Worm (Caenorhabditis elegans) whole organism, late embryonic: ENCODE measurements around the gene bed-3.
A peak's percentile ranks its signal among the peaks of the same experiment; 100 is the strongest.
"Not testable (repeated sequence)": the region's sequence is repeated elsewhere in the genome, so short reads cannot be mapped to it uniquely, and the experiment has no call there.

ENCODE experiments used
- C08G9.2 ChIP-seq: sonication (generic microtip); optimal IDR thresholded peaks from 2 replicates; lab custom pipeline; 2016; ENCODE audit warnings: mild to moderate bottlenecking, missing genetic modification characterization, moderate library complexity, missing compliant biosample characterization
- C38D4.7 ChIP-seq: fragments of 200-800 bp; sonication (Bioruptor generic); optimal IDR thresholded peaks from 2 replicates; lab custom pipeline; 2018; ENCODE audit warnings: mild to moderate bottlenecking, missing genetic modification characterization, moderate library complexity, missing compliant biosample characterization
- F13H6.1 ChIP-seq: sonication (generic microtip); optimal IDR thresholded peaks from 2 replicates; lab custom pipeline; 2016; ENCODE audit warnings: missing genetic modification characterization, missing compliant biosample characterization
- K09A11.1 ChIP-seq: sonication (generic microtip); optimal IDR thresholded peaks from 2 replicates; lab custom pipeline; 2017; ENCODE audit warnings: antibody characterized with exemption, mild to moderate bottlenecking, missing genetic modification characterization, missing compliant biosample characterization; ENCODE audit not compliant: insufficient read depth
- T23F11.4 ChIP-seq: fragments of 200-800 bp; sonication (Bioruptor generic); optimal IDR thresholded peaks from 2 replicates; lab custom pipeline; 2018; ENCODE audit warnings: mild to moderate bottlenecking, missing genetic modification characterization, missing compliant biosample characterization
- Y22D7AL.16 ChIP-seq: sonication (generic microtip); optimal IDR thresholded peaks from 2 replicates; lab custom pipeline; 2016; ENCODE audit warnings: missing genetic modification characterization, missing compliant biosample characterization
- ceh-14 ChIP-seq: sonication (generic microtip); optimal IDR thresholded peaks from 2 replicates; lab custom pipeline; 2016; ENCODE audit warnings: missing genotype, missing genetic modification characterization, missing compliant biosample characterization
- ceh-2 ChIP-seq: sonication (generic microtip); optimal IDR thresholded peaks from 2 replicates; lab custom pipeline; 2016; ENCODE audit warnings: missing genotype, missing genetic modification characterization, missing compliant biosample characterization
- ceh-24 ChIP-seq: sonication (generic microtip); optimal IDR thresholded peaks from 2 replicates; lab custom pipeline; 2016; ENCODE audit warnings: mild to moderate bottlenecking, missing genetic modification characterization, missing compliant biosample characterization
- ceh-31 ChIP-seq: sonication (generic microtip); optimal IDR thresholded peaks from 2 replicates; lab custom pipeline; 2016; ENCODE audit warnings: missing genetic modification characterization, missing compliant biosample characterization
- ceh-9 ChIP-seq: sonication (generic microtip); optimal IDR thresholded peaks from 2 replicates; lab custom pipeline; 2016; ENCODE audit warnings: mild to moderate bottlenecking, missing genetic modification characterization, inconsistent platforms, missing compliant biosample characterization
- dve-1 ChIP-seq: sonication (generic microtip); optimal IDR thresholded peaks from 2 replicates; lab custom pipeline; 2017; ENCODE audit warnings: antibody characterized with exemption, mild to moderate bottlenecking, missing genetic modification characterization, missing compliant biosample characterization
- elt-2 ChIP-seq: sonication (generic microtip); optimal IDR thresholded peaks from 2 replicates; lab custom pipeline; 2016; ENCODE audit warnings: missing genetic modification reagents, missing genetic modification characterization, missing compliant biosample characterization
- elt-4 ChIP-seq: sonication (generic microtip); optimal IDR thresholded peaks from 2 replicates; lab custom pipeline; 2016; ENCODE audit warnings: missing genetic modification characterization, missing compliant biosample characterization
- ets-4 ChIP-seq: sonication (generic microtip); optimal IDR thresholded peaks from 2 replicates; lab custom pipeline; 2016; ENCODE audit warnings: missing genetic modification characterization, missing compliant biosample characterization
- eyg-1 ChIP-seq: sonication (generic microtip); optimal IDR thresholded peaks from 2 replicates; lab custom pipeline; 2016; ENCODE audit warnings: missing genotype, missing genetic modification characterization, missing compliant biosample characterization
- lin-11 ChIP-seq: fragments of 200-800 bp; sonication (Bioruptor generic); optimal IDR thresholded peaks from 2 replicates; lab custom pipeline; 2018; ENCODE audit warnings: mild to moderate bottlenecking, missing genetic modification characterization, missing compliant biosample characterization
- madf-2 ChIP-seq: sonication (generic microtip); optimal IDR thresholded peaks from 2 replicates; lab custom pipeline; 2017; ENCODE audit warnings: missing genetic modification characterization, missing compliant biosample characterization
- nfya-1 ChIP-seq: sonication (generic microtip); optimal IDR thresholded peaks from 2 replicates; lab custom pipeline; 2017; ENCODE audit warnings: missing genetic modification characterization, mild to moderate bottlenecking, missing compliant biosample characterization, antibody characterized with exemption, moderate library complexity
- odd-2 ChIP-seq: sonication (generic microtip); optimal IDR thresholded peaks from 2 replicates; lab custom pipeline; 2017; ENCODE audit warnings: antibody characterized with exemption, mild to moderate bottlenecking, missing genetic modification characterization, missing compliant biosample characterization
- pag-3 ChIP-seq: sonication (generic microtip); optimal IDR thresholded peaks from 2 replicates; lab custom pipeline; 2016; ENCODE audit warnings: missing compliant biosample characterization, missing genetic modification characterization, borderline replicate concordance
- pha-2 ChIP-seq: sonication (generic microtip); optimal IDR thresholded peaks from 2 replicates; lab custom pipeline; 2017; ENCODE audit warnings: mild to moderate bottlenecking, missing genetic modification characterization, missing compliant biosample characterization
- pros-1 ChIP-seq: fragments of 150-350 bp; optimal IDR thresholded peaks from 2 replicates; lab custom pipeline; 2014; ENCODE audit warnings: missing biosample characterization, missing genetic modification reagents, missing genetic modification characterization
- ref-2 ChIP-seq: sonication (generic microtip); optimal IDR thresholded peaks from 2 replicates; lab custom pipeline; 2016; ENCODE audit warnings: missing genetic modification characterization, missing compliant biosample characterization
- rnt-1 ChIP-seq: sonication (generic microtip); optimal IDR thresholded peaks from 2 replicates; lab custom pipeline; 2016; ENCODE audit warnings: missing genetic modification characterization, missing compliant biosample characterization
- sdc-2 ChIP-seq: sonication (generic microtip); optimal IDR thresholded peaks from 2 replicates; lab custom pipeline; 2016; ENCODE audit warnings: missing genotype, missing genetic modification characterization, missing compliant biosample characterization
- sox-4 ChIP-seq: sonication (generic microtip); optimal IDR thresholded peaks from 2 replicates; lab custom pipeline; 2017; ENCODE audit warnings: mild to moderate bottlenecking, missing genetic modification characterization, inconsistent platforms, missing compliant biosample characterization
- syd-9 ChIP-seq: sonication (generic microtip); optimal IDR thresholded peaks from 2 replicates; lab custom pipeline; 2016; ENCODE audit warnings: mild to moderate bottlenecking, missing genetic modification characterization, moderate library complexity, missing compliant biosample characterization
- tbx-7 ChIP-seq: sonication (generic microtip); optimal IDR thresholded peaks from 2 replicates; lab custom pipeline; 2016; ENCODE audit warnings: missing genotype, missing genetic modification characterization, missing compliant biosample characterization
- ttx-3 ChIP-seq: sonication (generic microtip); optimal IDR thresholded peaks from 2 replicates; lab custom pipeline; 2016; ENCODE audit warnings: missing genetic modification reagents, missing genetic modification characterization, missing compliant biosample characterization
- unc-3 ChIP-seq, 2 experiments: fragments of 200-800 bp in 1 of 2; sonication (Bioruptor generic) in 1 of 2; sonication (generic microtip) in 1 of 2; conservative IDR thresholded peaks in 1 of 2; optimal IDR thresholded peaks in 1 of 2; 2 replicates each; pipeline versions ENCODE4 v1.3.6 to Lab custom; 2016 to 2022; ENCODE audit warnings: missing compliant biosample characterization in 2 of 2, missing genetic modification characterization in 2 of 2, missing genetic modification reagents in 1 of 2
- unc-42 ChIP-seq: sonication (generic microtip); optimal IDR thresholded peaks from 2 replicates; lab custom pipeline; 2016; ENCODE audit warnings: missing genotype, missing genetic modification characterization, missing compliant biosample characterization
- unc-55 ChIP-seq: sonication (generic microtip); optimal IDR thresholded peaks from 2 replicates; lab custom pipeline; 2017; ENCODE audit warnings: missing biosample characterization, missing genetic modification reagents, missing genetic modification characterization
- unc-86 ChIP-seq: sonication (generic microtip); optimal IDR thresholded peaks from 2 replicates; lab custom pipeline; 2016; ENCODE audit warnings: missing genetic modification characterization, missing compliant biosample characterization
- zip-5 ChIP-seq: sonication (generic microtip); optimal IDR thresholded peaks from 2 replicates; lab custom pipeline; 2016; ENCODE audit warnings: missing genetic modification characterization, missing compliant biosample characterization

The bed-3 gene

DNA sequence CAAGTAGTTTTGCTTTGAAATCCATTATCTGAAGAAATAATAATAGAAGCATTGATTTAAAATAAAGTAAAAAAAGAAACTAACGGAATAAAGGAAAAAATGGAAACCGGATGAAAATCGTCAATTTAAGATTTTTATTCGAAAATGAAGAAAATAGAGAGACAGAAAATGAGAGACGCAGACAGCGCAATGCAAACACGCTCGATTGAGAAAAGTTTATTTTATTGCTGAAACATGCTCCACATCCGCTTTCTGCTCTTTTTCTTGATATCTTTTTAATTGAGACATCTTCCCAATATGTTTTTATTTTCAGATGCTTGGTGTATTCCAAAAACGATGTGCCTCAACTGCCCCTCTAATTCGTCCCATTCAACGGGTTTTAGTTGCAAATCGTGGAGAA lies 32.1 kb upstream of the bed-3 start, which contains the start of the genes prp-18 and mccc-1:
prp-18 (minus strand) TSS at position 127 of the 400 bp plus-strand sequence.
mccc-1 (plus strand) TSS at position 314 of the 400 bp plus-strand sequence.
- TF ChIP-seq ttx-3 (no peak), C08G9.2 (no peak), unc-55 (GFP tag; lab: Kevin White, UChicago) (peak; percentile 28), pha-2 (tag; lab: Kevin White, UChicago) (no peak), unc-42 (peak; percentile 86), nfya-1 (tag; lab: Kevin White, UChicago) (peak; percentile 16), dve-1 (tag; lab: Kevin White, UChicago) (peak; percentile 2), ceh-31 (tag; lab: Kevin White, UChicago) (peak; percentile 44)
- TF ChIP-seq, all 69 proteins: peak for 5

DNA sequence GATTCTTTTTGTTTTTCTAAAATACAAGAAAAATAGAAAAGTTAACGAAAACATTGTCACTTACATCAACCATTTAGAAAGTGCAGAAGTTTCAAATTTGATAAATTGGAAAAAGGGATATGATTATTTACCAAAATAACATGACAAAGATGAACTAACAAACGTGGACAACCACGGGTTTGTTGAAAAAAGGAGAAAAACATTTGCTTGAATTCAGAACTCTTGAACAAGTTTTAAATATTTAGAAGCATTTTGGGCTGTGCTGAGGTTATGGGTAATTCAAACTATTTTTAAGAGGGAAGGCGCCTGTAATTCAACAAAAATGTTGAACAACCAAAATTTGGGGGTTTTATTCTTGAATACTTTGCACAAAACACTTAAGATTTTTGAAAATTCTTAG lies 26.5 kb upstream of the bed-3 start, which contains the start of gene ttbk-3:
ttbk-3 (minus strand) TSS at position 101 of the 400 bp plus-strand sequence.
- no peak for TF ChIP-seq dve-1 (tag; lab: Kevin White, UChicago)
- TF ChIP-seq K09A11.1 (tag; lab: Kevin White, UChicago) = no peak
- no peak for TF ChIP-seq ref-2 (tag; lab: Kevin White, UChicago)
- no peak for TF ChIP-seq elt-4 (tag; lab: Kevin White, UChicago)
- TF ChIP-seq tbx-7 = no peak
- no peak for TF ChIP-seq syd-9 (tag; lab: Kevin White, UChicago)
- TF ChIP-seq lin-11 (tag; lab: Kevin White, UChicago) = no peak
- TF ChIP-seq unc-3 (GFP tag; conservative IDR thresholded peaks at IDR 0.05; lab: Robert Waterston, UW) = no peak
- TF ChIP-seq unc-3 (tag; optimal IDR thresholded peaks at IDR 0.05; lab: Kevin White, UChicago) = no peak
- TF ChIP-seq pag-3 (tag; lab: Kevin White, UChicago) = no peak
- no peak for TF ChIP-seq rnt-1
- TF ChIP-seq unc-55 (GFP tag; lab: Kevin White, UChicago) = no peak
- no peak for TF ChIP-seq ets-4 (tag; lab: Kevin White, UChicago)
- no peak for TF ChIP-seq ceh-24 (tag; lab: Kevin White, UChicago)
- no peak for TF ChIP-seq F13H6.1 (tag; lab: Kevin White, UChicago)
- no peak for TF ChIP-seq eyg-1
- no peak for TF ChIP-seq ceh-14 (tag; lab: Kevin White, UChicago)
- TF ChIP-seq C38D4.7 (GFP tag; lab: Kevin White, UChicago) = no peak
- TF ChIP-seq Y22D7AL.16 (tag; lab: Kevin White, UChicago) = no peak

DNA sequence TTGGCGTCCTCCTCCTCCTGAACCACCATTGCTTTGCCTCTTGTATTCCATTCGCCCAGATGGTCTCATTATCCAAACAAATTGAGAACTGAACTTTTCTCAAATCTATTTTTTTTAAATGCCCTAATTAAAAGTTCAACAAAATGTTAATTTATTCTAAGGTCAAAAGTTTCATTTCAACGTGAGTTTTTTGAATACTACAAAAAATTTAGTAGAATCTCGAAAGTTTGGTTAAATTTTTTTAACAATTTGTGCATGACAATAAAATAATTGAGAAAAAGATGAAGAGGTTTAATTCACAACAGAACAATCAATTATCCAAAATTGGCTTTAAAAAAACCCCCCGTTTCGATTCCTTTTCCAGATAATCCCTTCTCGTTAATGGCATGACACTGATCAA lies 24.4 kb upstream of the bed-3 start, which contains the start of gene F32B6.4:
F32B6.4 (minus strand) TSS at position 101 of the 400 bp plus-strand sequence.
- TF ChIP-seq madf-2 = no peak
- no peak for TF ChIP-seq dve-1 (tag; lab: Kevin White, UChicago)
- TF ChIP-seq unc-86 (tag; lab: Kevin White, UChicago) = no peak
- no peak for TF ChIP-seq T23F11.4 (GFP tag; lab: Kevin White, UChicago)
- TF ChIP-seq zip-5 (tag; lab: Kevin White, UChicago) = no peak
- no peak for TF ChIP-seq pros-1 (tag; lab: Kevin White, UChicago)
- TF ChIP-seq elt-2 (tag; lab: Kevin White, UChicago) = no peak
- no peak for TF ChIP-seq odd-2 (tag; lab: Kevin White, UChicago)
- no peak for TF ChIP-seq tbx-7
- no peak for TF ChIP-seq nfya-1 (tag; lab: Kevin White, UChicago)
- no peak for TF ChIP-seq ceh-2 (tag; lab: Kevin White, UChicago)
- TF ChIP-seq ceh-9 = no peak
- no peak for TF ChIP-seq F13H6.1 (tag; lab: Kevin White, UChicago)
- TF ChIP-seq sox-4 (tag; lab: Kevin White, UChicago) = no peak

DNA sequence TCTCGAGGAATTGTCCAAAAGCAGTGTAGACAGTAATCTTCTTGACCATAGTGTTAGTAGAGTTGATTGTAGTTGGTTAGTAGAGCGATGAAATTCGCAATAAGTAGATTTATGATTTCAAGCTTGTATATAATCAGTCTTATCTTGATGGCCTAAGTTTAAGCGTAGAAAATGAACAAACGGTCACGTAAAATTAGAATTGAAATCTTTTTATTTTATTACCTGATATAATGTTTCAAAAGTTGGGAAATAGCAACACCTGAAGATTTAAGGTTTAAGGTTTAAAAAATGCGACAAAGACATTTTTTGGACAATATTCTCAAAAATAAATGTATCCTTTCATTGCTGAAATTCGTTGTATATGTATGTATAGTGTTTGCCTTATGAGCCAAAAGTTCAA lies 22.7 kb upstream of the bed-3 start, which contains the start of gene sss-1:
sss-1 (minus strand) TSS at position 101 of the 400 bp plus-strand sequence.
- TF ChIP-seq unc-42; sdc-2; lin-11 (tag; lab: Kevin White, UChicago): not testable (repeated sequence)
